Fruit fly (Drosophila melanogaster): ENCODE results near the gene Mnt.

DNA sequence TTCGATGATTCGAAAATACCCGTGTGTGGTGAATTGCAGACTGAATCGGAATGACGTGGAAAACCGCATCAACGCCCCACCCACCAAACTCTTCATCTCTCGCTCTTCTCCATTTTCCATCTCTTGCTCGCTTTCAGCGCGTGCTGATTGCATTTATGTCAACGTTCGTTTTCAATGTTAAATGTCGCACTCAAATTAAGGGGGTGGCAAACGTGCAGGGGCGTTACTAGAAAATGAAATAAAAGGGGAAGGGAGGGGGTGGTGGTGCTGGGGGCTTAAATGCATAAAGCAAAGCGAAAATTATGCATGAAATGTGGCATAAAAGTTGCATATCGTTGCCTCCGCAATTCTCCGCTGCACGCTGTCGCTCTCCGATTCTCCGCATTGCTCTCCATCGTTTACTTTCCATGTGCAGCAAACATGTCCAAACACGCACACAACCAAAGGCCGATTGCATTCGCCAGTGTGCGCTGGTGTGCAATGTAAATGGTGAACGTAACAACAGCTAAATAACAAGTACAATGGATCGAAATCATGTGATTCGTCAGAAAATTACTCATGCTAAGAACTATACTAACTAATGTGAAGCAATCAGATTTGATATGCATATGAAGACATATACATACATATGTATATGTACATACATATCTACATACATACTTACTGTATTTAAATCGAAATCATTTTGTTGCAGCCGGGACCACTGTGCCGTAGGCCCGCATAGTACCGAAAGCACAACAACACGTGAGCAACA, 10.3 kb downstream of the Mnt start:
- TF ChIP-seq pad (GFP tag; optimal IDR thresholded peaks at IDR 0.05) (peak; percentile 59), bab1 (GFP tag; optimal IDR thresholded peaks at IDR 0.05) (peak; percentile 84), CG12768 (GFP tag; optimal IDR thresholded peaks at IDR 0.05) (peak; percentile 72), kay (GFP tag; ENCODE audit: borderline replicate concordance) (no peak), ovo (GFP tag; optimal IDR thresholded peaks at IDR 0.05) (peak; percentile 28), CG5204 (GFP tag; optimal IDR thresholded peaks at IDR 0.05) (peak; percentile 48), CG7101 (tag; optimal IDR thresholded peaks at IDR 0.05) (peak; percentile 86), CG11617 (GFP tag; optimal IDR thresholded peaks at IDR 0.05) (peak; percentile 80), tj (GFP tag; optimal IDR thresholded peaks at IDR 0.05) (peak; percentile 61), toe (GFP tag; optimal IDR thresholded peaks at IDR 0.05) (peak; percentile 23)
